Fruit fly (Drosophila melanogaster) S2 (cell line): ENCODE results near the gene CG10550.

Source experiments
- CG8478 ChIP-seq: fragments of >200 bp; optimal IDR thresholded peaks from 2 replicates; lab custom pipeline; 2018
- CTCF ChIP-seq, 2 experiments: fragments of >200 bp; optimal IDR thresholded peaks; 2 replicates each; lab custom pipeline; 2018

dm6 chr3R:25310843-25311242 is 2.7 kb upstream of the CG10550 start, which contains the start of gene CG31099:
- TF ChIP-seq CG8478 (lab: Kevin White, UChicago) (no peak), CTCF (optimal IDR thresholded peaks at IDR 0.05; lab: Kevin White, UChicago) (no peak)
